Fruit fly (Drosophila melanogaster): ENCODE results near the gene Sxl.
A peak's percentile ranks its signal among the peaks of the same experiment; 100 is the strongest.

Gene Sxl

dm6 chrX:7104400-7105068 is 6.7 kb upstream of the Sxl start, which contains the start of the genes CG4617 and CG8300 (continued):
- TF ChIP-seq CG17912 (GFP tag; optimal IDR thresholded peaks at IDR 0.05) (no peak), CG17385 (GFP tag; optimal IDR thresholded peaks at IDR 0.05) (no peak), Bdp1 (GFP tag; optimal IDR thresholded peaks at IDR 0.05) (no peak), CG13775 (GFP tag; optimal IDR thresholded peaks at IDR 0.05) (peak; percentile 51), Vsx1 (GFP tag; optimal IDR thresholded peaks at IDR 0.05) (no peak), CG34376 (GFP tag; optimal IDR thresholded peaks at IDR 0.05) (no peak), trem (tag; optimal IDR thresholded peaks at IDR 0.05) (peak; percentile 15), ro (GFP tag; IDR thresholded peaks at IDR 0.05) (no peak), CG6683 (GFP tag; optimal IDR thresholded peaks at IDR 0.05) (no peak), CG6854 (GFP tag; optimal IDR thresholded peaks at IDR 0.05) (no peak), vvl (GFP tag; IDR thresholded peaks at IDR 0.05) (no peak), ac (GFP tag; optimal IDR thresholded peaks at IDR 0.05) (no peak), CG1602 (GFP tag; optimal IDR thresholded peaks at IDR 0.05) (no peak), stc (GFP tag; IDR thresholded peaks at IDR 0.05) (no peak), B-H2 (GFP tag; optimal IDR thresholded peaks at IDR 0.05) (no peak), CG14667 (GFP tag; IDR thresholded peaks at IDR 0.05) (no peak), klu (GFP tag; IDR thresholded peaks at IDR 0.05) (no peak), br (optimal IDR thresholded peaks at IDR 0.05) (no peak), CG7928 (GFP tag; optimal IDR thresholded peaks at IDR 0.05) (no peak), CG3065 (GFP tag; optimal IDR thresholded peaks at IDR 0.05) (no peak), Hr51 (GFP tag; optimal IDR thresholded peaks at IDR 0.05) (peak in 1 of 2 experiments; percentile 36), chm (GFP tag; IDR thresholded peaks at IDR 0.05) (no peak), nom (GFP tag; optimal IDR thresholded peaks at IDR 0.05) (peak; percentile 6), CG15514 (GFP tag; optimal IDR thresholded peaks at IDR 0.05) (peak; percentile 8), CG8765 (GFP tag; IDR thresholded peaks at IDR 0.05) (no peak), CG17829 (tag; optimal IDR thresholded peaks at IDR 0.05) (peak; percentile 26), wek (GFP tag; optimal IDR thresholded peaks at IDR 0.05) (no peak), CG12769 (tag; optimal IDR thresholded peaks at IDR 0.05) (no peak), zf30C (GFP tag; optimal IDR thresholded peaks at IDR 0.05) (no peak), CG43689 (GFP tag; IDR thresholded peaks at IDR 0.05) (no peak), kah (GFP tag; optimal IDR thresholded peaks at IDR 0.05) (no peak), dm (GFP tag; optimal IDR thresholded peaks at IDR 0.05) (no peak), CG12236 (GFP tag; optimal IDR thresholded peaks at IDR 0.05) (no peak), CG1233 (GFP tag; optimal IDR thresholded peaks at IDR 0.05) (no peak), CG8944 (GFP tag; optimal IDR thresholded peaks at IDR 0.05) (no peak), pita (GFP tag; optimal IDR thresholded peaks at IDR 0.05) (no peak), Deaf1 (tag; optimal IDR thresholded peaks at IDR 0.05) (no peak), ci (GFP tag; IDR thresholded peaks at IDR 0.05) (no peak), CG12391 (tag; optimal IDR thresholded peaks at IDR 0.05) (peak; percentile 66), hkb (optimal IDR thresholded peaks at IDR 0.05) (no peak), hkb (GFP tag; IDR thresholded peaks at IDR 0.05) (no peak), sens (GFP tag) (peak; percentile 49), dan (GFP tag; IDR thresholded peaks at IDR 0.05) (no peak), Dip3 (GFP tag; optimal IDR thresholded peaks at IDR 0.05) (no peak), CG1832 (GFP tag; optimal IDR thresholded peaks at IDR 0.05) (no peak), Trl (optimal IDR thresholded peaks at IDR 0.05) (no peak), Trl (GFP tag; optimal IDR thresholded peaks at IDR 0.05) (no peak), shn (GFP tag; optimal IDR thresholded peaks at IDR 0.05) (no peak), CG16815 (GFP tag; optimal IDR thresholded peaks at IDR 0.05) (no peak), Atf3 (GFP tag; optimal IDR thresholded peaks at IDR 0.05) (no peak), MTF-1 (GFP tag; optimal IDR thresholded peaks at IDR 0.05; ENCODE audit: borderline replicate concordance) (no peak), HLH54F (GFP tag; optimal IDR thresholded peaks at IDR 0.05) (no peak)
